Worm (Caenorhabditis elegans) whole organism, L1 larva: Measurements from ENCODE around the gene F23B2.7.

Experiments
- C34B4.2 ChIP-seq: sonication (generic microtip); optimal IDR thresholded peaks from 2 replicates; lab custom pipeline; 2017; ENCODE audit warnings: mild to moderate bottlenecking, missing genetic modification characterization, missing compliant biosample characterization
- Y116A8C.19 ChIP-seq: sonication (generic microtip); optimal IDR thresholded peaks from 2 replicates; lab custom pipeline; 2016; ENCODE audit warnings: missing compliant biosample characterization, missing genetic modification characterization, borderline replicate concordance
- aly-2 ChIP-seq: fragments of 150-350 bp; optimal IDR thresholded peaks from 2 replicates; lab custom pipeline; 2014; ENCODE audit warnings: missing biosample characterization, missing genetic modification characterization
- blmp-1 ChIP-seq: fragments of 150-350 bp; optimal IDR thresholded peaks from 2 replicates; lab custom pipeline; 2014; ENCODE audit warnings: missing biosample characterization, missing genetic modification characterization
- ceh-82 ChIP-seq, 3 experiments: fragments of 150-350 bp in 1 of 3; sonication (generic microtip) in 2 of 3; optimal IDR thresholded peaks; 2 replicates each; lab custom pipeline; 2014 to 2017; ENCODE audit warnings: missing biosample characterization in 3 of 3, missing genetic modification characterization in 3 of 3
- ceh-88 ChIP-seq: fragments of 200-800 bp; sonication (Bioruptor generic); IDR thresholded peaks from 2 replicates; pipeline ENCODE4 v1.3.6; 2022; ENCODE audit warnings: missing genetic modification characterization, missing compliant biosample characterization
- efl-1 ChIP-seq, 4 experiments: fragments of 150-350 bp; optimal IDR thresholded peaks in 3 of 4; peaks in 1 of 4; 1 replicate in 1 of 4; 2 replicates in 3 of 4; lab custom pipeline; 2014; ENCODE audit warnings: missing biosample characterization in 2 of 4, missing genetic modification characterization in 2 of 4, missing genetic modification reagents in 2 of 4
- egl-27 ChIP-seq, 2 experiments: fragments of 150-350 bp in 1 of 2; sonication (generic microtip); optimal IDR thresholded peaks; 3 replicates each; lab custom pipeline; 2017 to 2018; ENCODE audit warnings: missing biosample characterization in 2 of 2, missing genetic modification characterization in 2 of 2, missing genetic modification reagents in 2 of 2
- elt-2 ChIP-seq: sonication (generic microtip); optimal IDR thresholded peaks from 2 replicates; lab custom pipeline; 2016; ENCODE audit warnings: missing genetic modification characterization, mild to moderate bottlenecking, inconsistent platforms, missing compliant biosample characterization, missing genetic modification reagents
- elt-3 ChIP-seq, 6 experiments: fragments of 150-350 bp in 1 of 6; sonication (generic microtip); optimal IDR thresholded peaks; 2 replicates each; lab custom pipeline; 2017 to 2018; ENCODE audit warnings: missing biosample characterization in 6 of 6, missing genetic modification characterization in 6 of 6, inconsistent platforms in 1 of 6
- ets-5 ChIP-seq: fragments of 200-800 bp; sonication (Bioruptor generic); IDR thresholded peaks from 2 replicates; pipeline ENCODE4 v1.3.6; 2022; ENCODE audit warnings: missing genetic modification characterization, missing compliant biosample characterization
- fkh-10 ChIP-seq: sonication (generic microtip); optimal IDR thresholded peaks from 2 replicates; lab custom pipeline; 2017; ENCODE audit warnings: missing biosample characterization, missing genetic modification reagents, missing genetic modification characterization
- fkh-4 ChIP-seq: sonication (generic microtip); optimal IDR thresholded peaks from 2 replicates; lab custom pipeline; 2016; ENCODE audit warnings: missing compliant biosample characterization, missing genetic modification characterization, borderline replicate concordance
- grh-1 ChIP-seq: fragments of 200-800 bp; sonication (Bioruptor generic); IDR thresholded peaks from 2 replicates; pipeline ENCODE4 v1.3.6; 2022; ENCODE audit warnings: missing genetic modification reagents, missing genetic modification characterization, missing compliant biosample characterization
- hlh-17 ChIP-seq: fragments of 200-800 bp; sonication (Bioruptor generic); optimal IDR thresholded peaks from 2 replicates; lab custom pipeline; 2018; ENCODE audit warnings: missing genetic modification characterization, mild to moderate bottlenecking, missing compliant biosample characterization, moderate library complexity, borderline replicate concordance
- hpl-2 ChIP-seq: fragments of 150-350 bp; optimal IDR thresholded peaks from 2 replicates; lab custom pipeline; 2014; ENCODE audit warnings: missing biosample characterization, missing genetic modification reagents, missing genetic modification characterization
- irx-1 ChIP-seq: sonication (generic microtip); optimal IDR thresholded peaks from 2 replicates; lab custom pipeline; 2016; ENCODE audit warnings: missing genetic modification characterization, missing compliant biosample characterization
- jun-1 ChIP-seq: fragments of 150-350 bp; optimal IDR thresholded peaks from 2 replicates; lab custom pipeline; 2014; ENCODE audit warnings: missing biosample characterization, missing genetic modification reagents, missing genetic modification characterization
- lin-14 ChIP-seq: fragments of 200-800 bp; sonication (Bioruptor generic); optimal IDR thresholded peaks from 2 replicates; lab custom pipeline; 2018; ENCODE audit warnings: mild to moderate bottlenecking, missing genetic modification characterization, moderate library complexity, missing compliant biosample characterization
- lin-39 ChIP-seq: fragments of 150-350 bp; optimal IDR thresholded peaks from 2 replicates; lab custom pipeline; 2014; ENCODE audit warnings: missing biosample characterization, missing genetic modification reagents, missing genetic modification characterization
- lir-3 ChIP-seq: sonication (generic microtip); optimal IDR thresholded peaks from 2 replicates; lab custom pipeline; 2016; ENCODE audit warnings: mild to moderate bottlenecking, missing genetic modification characterization, moderate library complexity, missing compliant biosample characterization; ENCODE audit not compliant: poor library complexity
- mdl-1 ChIP-seq, 2 experiments: fragments of 150-350 bp; optimal IDR thresholded peaks; 2 replicates each; lab custom pipeline; 2014 to 2017; ENCODE audit warnings: missing biosample characterization in 2 of 2, missing genetic modification characterization in 2 of 2, inconsistent platforms in 1 of 2
- mep-1 ChIP-seq: fragments of 150-350 bp; optimal IDR thresholded peaks from 2 replicates; lab custom pipeline; 2014; ENCODE audit warnings: missing biosample characterization, missing genetic modification characterization
- nhr-11 ChIP-seq: fragments of 150-350 bp; optimal IDR thresholded peaks from 2 replicates; lab custom pipeline; 2014; ENCODE audit warnings: missing biosample characterization, missing genetic modification characterization
- nhr-20 ChIP-seq: sonication (generic microtip); optimal IDR thresholded peaks from 2 replicates; lab custom pipeline; 2016; ENCODE audit warnings: mild to moderate bottlenecking, missing genetic modification characterization, missing compliant biosample characterization
- nhr-237 ChIP-seq: fragments of 150-350 bp; optimal IDR thresholded peaks from 2 replicates; lab custom pipeline; 2014; ENCODE audit warnings: missing biosample characterization, missing genetic modification characterization
- nhr-28 ChIP-seq: fragments of 150-350 bp; optimal IDR thresholded peaks from 2 replicates; lab custom pipeline; 2014; ENCODE audit warnings: missing biosample characterization, missing genetic modification characterization
- nhr-47 ChIP-seq: sonication (generic microtip); optimal IDR thresholded peaks from 2 replicates; lab custom pipeline; 2016; ENCODE audit warnings: mild to moderate bottlenecking, missing genetic modification characterization, moderate library complexity, missing compliant biosample characterization
- nhr-71 ChIP-seq: sonication (generic microtip); optimal IDR thresholded peaks from 2 replicates; lab custom pipeline; 2016; ENCODE audit warnings: mild to moderate bottlenecking, missing genetic modification characterization, moderate library complexity, missing compliant biosample characterization
- nhr-77 ChIP-seq: fragments of 150-350 bp; optimal IDR thresholded peaks from 2 replicates; lab custom pipeline; 2014; ENCODE audit warnings: missing biosample characterization, missing genetic modification characterization
- nhr-90 ChIP-seq: sonication (generic microtip); optimal IDR thresholded peaks from 2 replicates; lab custom pipeline; 2016; ENCODE audit warnings: mild to moderate bottlenecking, missing genetic modification characterization, missing compliant biosample characterization; ENCODE audit not compliant: poor library complexity
- pqm-1 ChIP-seq: sonication (generic microtip); optimal IDR thresholded peaks from 3 replicates; lab custom pipeline; 2017; ENCODE audit warnings: missing biosample characterization, missing genetic modification characterization
- rnt-1 ChIP-seq: sonication (generic microtip); optimal IDR thresholded peaks from 2 replicates; lab custom pipeline; 2016; ENCODE audit warnings: mild to moderate bottlenecking, missing genetic modification characterization, moderate library complexity, missing compliant biosample characterization
- snpc-4 ChIP-seq: fragments of 150-350 bp; optimal IDR thresholded peaks from 2 replicates; lab custom pipeline; 2014; ENCODE audit warnings: missing biosample characterization, missing genetic modification characterization
- sup-37 ChIP-seq: fragments of 200-800 bp; sonication (Bioruptor generic); optimal IDR thresholded peaks from 2 replicates; lab custom pipeline; 2018; ENCODE audit warnings: mild to moderate bottlenecking, missing genetic modification characterization, missing compliant biosample characterization
- swsn-7 ChIP-seq: sonication (generic microtip); optimal IDR thresholded peaks from 2 replicates; lab custom pipeline; 2016; ENCODE audit warnings: missing genetic modification characterization, missing compliant biosample characterization
- tbx-2 ChIP-seq: sonication (generic microtip); optimal IDR thresholded peaks from 2 replicates; lab custom pipeline; 2016; ENCODE audit warnings: missing genetic modification characterization, missing compliant biosample characterization
- unc-30 ChIP-seq: sonication (generic microtip); optimal IDR thresholded peaks from 2 replicates; lab custom pipeline; 2017; ENCODE audit warnings: missing biosample characterization, missing genetic modification characterization
- unc-86 ChIP-seq: sonication (generic microtip); optimal IDR thresholded peaks from 2 replicates; lab custom pipeline; 2016; ENCODE audit warnings: missing genetic modification characterization, missing compliant biosample characterization
- zag-1 ChIP-seq: fragments of 150-350 bp; optimal IDR thresholded peaks from 2 replicates; lab custom pipeline; 2014; ENCODE audit warnings: missing biosample characterization, missing genetic modification characterization

F23B2.7 gene

DNA sequence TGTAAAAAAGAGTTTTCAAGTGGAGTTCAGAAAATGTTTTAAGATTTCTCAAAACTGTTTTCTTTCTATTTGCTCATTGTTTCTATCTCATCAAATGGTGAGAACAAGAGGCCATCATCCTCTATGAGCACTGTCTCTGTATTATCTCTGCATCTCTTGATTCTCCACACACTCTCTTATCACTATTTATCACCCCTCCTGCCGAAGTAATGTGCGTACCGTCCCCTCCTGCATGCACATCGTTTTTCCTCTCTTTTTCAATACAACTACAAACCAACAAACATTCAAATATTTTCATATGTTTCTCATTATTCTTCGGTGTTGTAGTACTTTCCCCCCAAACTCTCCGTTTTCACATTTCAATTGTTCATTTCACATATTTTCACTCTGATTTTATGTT is 33.8 kb upstream of the F23B2.7 start:
- peak; percentile 46 for TF ChIP-seq elt-2 (tag; lab: Kevin White, UChicago)
- no peak for TF ChIP-seq irx-1 (tag; lab: Kevin White, UChicago)
- no peak for TF ChIP-seq efl-1 (optimal IDR thresholded peaks at IDR 0.05; lab: Kevin White, UChicago)
- TF ChIP-seq efl-1 (GFP tag; optimal IDR thresholded peaks at IDR 0.05 in 1 of 2; lab: Kevin White, UChicago), result peak in 1 of 2 experiments; percentile 46
- no peak for TF ChIP-seq zag-1 (tag; lab: Kevin White, UChicago)
- TF ChIP-seq, all 84 proteins: peak for 2

DNA sequence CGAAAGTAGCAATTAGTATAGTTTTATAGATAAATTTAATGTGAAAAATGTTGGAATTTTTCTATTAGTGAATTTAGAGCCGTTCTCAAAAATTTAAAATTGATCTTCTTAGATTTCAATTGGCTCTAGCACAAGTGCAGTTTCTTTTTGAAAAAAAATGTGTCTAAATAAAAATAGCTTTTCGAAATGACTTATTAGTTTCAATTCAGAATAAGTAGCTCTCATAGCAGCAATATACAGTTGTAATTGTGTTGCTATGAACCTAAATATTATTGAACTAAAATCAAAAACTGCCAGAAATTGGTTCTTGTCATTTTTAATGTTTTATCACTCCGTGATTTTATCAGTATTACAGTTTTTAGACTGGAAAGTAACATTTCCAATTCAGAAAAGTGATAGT is 32.6 kb upstream of the F23B2.7 start:
- TF ChIP-seq jun-1 (tag; lab: Kevin White, UChicago) (no peak), pqm-1 (no peak)

DNA sequence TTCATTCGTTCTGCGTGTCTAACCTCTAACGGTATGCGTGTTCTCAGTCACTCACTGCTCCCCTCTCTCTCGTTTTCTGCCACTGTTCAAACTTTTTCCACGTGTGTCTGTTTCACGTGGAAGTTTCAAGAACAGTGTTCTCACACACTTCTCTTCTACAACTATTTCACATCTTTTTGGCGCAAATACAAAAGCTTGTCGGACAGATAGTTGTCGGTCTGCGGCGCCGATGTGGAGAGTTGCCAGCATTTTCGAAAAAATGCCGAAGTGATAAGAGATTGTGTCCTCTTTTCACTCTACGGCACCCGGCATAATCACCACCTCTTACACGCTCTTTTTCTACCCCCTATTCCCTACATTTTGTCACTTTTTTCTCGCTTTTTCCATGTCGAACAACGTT is 31.9 kb upstream of the F23B2.7 start:
- TF ChIP-seq blmp-1 (tag; lab: Kevin White, UChicago) (no peak), nhr-77 (tag; lab: Kevin White, UChicago) (no peak), grh-1 (GFP tag; lab: Robert Waterston, UW) (no peak), efl-1 (optimal IDR thresholded peaks at IDR 0.05; lab: Kevin White, UChicago) (no peak), efl-1 (GFP tag; optimal IDR thresholded peaks at IDR 0.05 in 1 of 2; lab: Kevin White, UChicago) (peak in 1 of 2 experiments; percentile 42), elt-2 (tag; lab: Kevin White, UChicago) (peak; percentile 41), mdl-1 (tag; optimal IDR thresholded peaks at IDR 0.05; lab: Kevin White, UChicago) (no peak), lir-3 (tag; lab: Kevin White, UChicago) (no peak), ceh-88 (GFP tag; lab: Robert Waterston, UW) (no peak), C34B4.2 (no peak), hpl-2 (GFP tag; lab: Kevin White, UChicago) (no peak), swsn-7 (tag; lab: Kevin White, UChicago) (no peak), lin-14 (GFP tag; lab: Kevin White, UChicago) (no peak)

DNA sequence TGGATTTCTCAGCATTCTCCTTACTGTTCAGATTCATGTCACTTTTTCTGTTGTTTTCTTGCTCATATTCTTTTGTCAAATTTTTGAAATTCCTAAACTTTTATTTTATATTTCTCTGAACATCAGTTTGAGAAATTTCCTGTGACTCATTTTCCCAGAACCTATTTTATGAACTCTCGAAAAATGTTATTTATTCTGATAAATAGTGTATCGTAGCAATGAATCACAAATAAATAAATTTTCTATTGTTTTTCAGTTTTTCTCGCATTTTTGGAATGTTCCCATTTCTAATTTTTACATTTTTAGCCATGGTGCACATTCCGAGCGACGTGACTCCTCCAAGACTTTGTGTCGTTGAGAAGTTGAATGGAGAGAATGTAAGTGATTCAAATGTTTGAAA is 31.5 kb upstream of the F23B2.7 start, which contains the start of gene nrfl-1:
Gene nrfl-1 (plus strand): TSS at position 301 of the 400 bp plus-strand sequence.
- no peak for TF ChIP-seq mep-1 (tag; lab: Kevin White, UChicago)
- TF ChIP-seq hlh-17 (GFP tag; lab: Kevin White, UChicago), result no peak
- TF ChIP-seq nhr-11 (tag; lab: Kevin White, UChicago), result no peak
- TF ChIP-seq unc-30 (tag; lab: Kevin White, UChicago), result no peak
- no peak for TF ChIP-seq ets-5 (GFP tag; lab: Robert Waterston, UW)
- TF ChIP-seq nhr-47 (tag; lab: Kevin White, UChicago), result no peak
- no peak for TF ChIP-seq Y116A8C.19 (tag; lab: Kevin White, UChicago)
- no peak for TF ChIP-seq jun-1 (tag; lab: Kevin White, UChicago)
- no peak for TF ChIP-seq irx-1 (tag; lab: Kevin White, UChicago)
- no peak for TF ChIP-seq snpc-4 (tag; lab: Kevin White, UChicago)
- TF ChIP-seq elt-3 (tag; optimal IDR thresholded peaks at IDR 0.05; lab: Kevin White, UChicago), result no peak
- no peak for TF ChIP-seq C34B4.2
- TF ChIP-seq sup-37 (GFP tag; lab: Kevin White, UChicago), result no peak
- no peak for TF ChIP-seq elt-2 (tag; lab: Kevin White, UChicago)
- no peak for TF ChIP-seq nhr-71 (tag; lab: Kevin White, UChicago)

DNA sequence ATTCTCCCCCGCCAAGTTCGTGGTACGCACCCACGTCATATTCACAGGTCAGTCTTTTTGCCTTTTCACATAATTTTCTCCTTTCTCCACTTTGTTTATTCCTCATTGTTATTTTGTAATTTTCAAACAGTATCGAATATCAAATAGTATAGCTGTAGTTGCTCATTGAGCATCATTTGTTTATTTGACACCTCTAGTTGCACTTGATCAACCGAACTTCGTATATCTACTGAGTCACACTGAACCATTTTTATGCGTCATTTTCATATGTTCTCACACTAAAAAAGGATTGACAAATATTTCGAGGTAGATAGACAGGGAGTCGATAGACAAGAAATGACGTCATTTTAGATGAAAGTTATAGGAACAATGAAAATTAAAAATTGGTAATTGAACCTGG is 30.1 kb upstream of the F23B2.7 start:
- TF ChIP-seq lin-39 (no peak), nhr-237 (tag; lab: Kevin White, UChicago) (no peak), fkh-10 (GFP tag; lab: Kevin White, UChicago) (no peak), irx-1 (tag; lab: Kevin White, UChicago) (no peak)

DNA sequence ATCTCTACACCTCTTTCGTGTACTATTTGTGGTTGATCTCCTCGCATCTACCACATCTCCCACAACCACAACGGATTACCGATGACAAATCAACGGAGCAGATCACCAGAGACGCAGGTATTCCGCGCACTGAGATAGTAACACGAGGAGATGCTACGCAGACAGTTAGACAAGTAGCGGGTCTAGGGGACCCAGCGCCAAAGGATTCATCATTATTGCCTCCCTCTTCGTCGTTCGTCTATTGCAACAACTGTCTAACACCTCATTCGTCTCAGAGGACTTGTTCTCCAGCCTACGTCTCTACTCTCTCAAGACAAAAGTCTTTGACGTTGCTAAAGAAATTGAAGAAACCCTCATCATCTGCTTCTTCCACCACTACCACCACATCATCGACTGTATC is 28.7 kb upstream of the F23B2.7 start:
- no peak for TF ChIP-seq hlh-17 (GFP tag; lab: Kevin White, UChicago)
- no peak for TF ChIP-seq fkh-4 (tag; lab: Kevin White, UChicago)
- no peak for TF ChIP-seq nhr-11 (tag; lab: Kevin White, UChicago)
- peak; percentile 57 for TF ChIP-seq rnt-1 (tag; lab: Kevin White, UChicago)
- no peak for TF ChIP-seq elt-2 (tag; lab: Kevin White, UChicago)
- TF ChIP-seq egl-27 (tag; optimal IDR thresholded peaks at IDR 0.05; lab: Kevin White, UChicago), result no peak
- peak in 1 of 2 experiments; percentile 74 for TF ChIP-seq mdl-1 (tag; optimal IDR thresholded peaks at IDR 0.05; lab: Kevin White, UChicago)
- no peak for TF ChIP-seq pqm-1
- TF ChIP-seq efl-1 (optimal IDR thresholded peaks at IDR 0.05; lab: Kevin White, UChicago), result peak; percentile 56 to 65
- no peak for TF ChIP-seq efl-1 (GFP tag; optimal IDR thresholded peaks at IDR 0.05 in 1 of 2; lab: Kevin White, UChicago)
- peak; percentile 57 for TF ChIP-seq tbx-2 (tag; lab: Kevin White, UChicago)
- peak; percentile 41 for TF ChIP-seq nhr-90 (tag; lab: Kevin White, UChicago)
- peak; percentile 40 for TF ChIP-seq nhr-47 (tag; lab: Kevin White, UChicago)
- no peak for TF ChIP-seq nhr-28 (tag; lab: Kevin White, UChicago)
- no peak for TF ChIP-seq unc-86
- peak; percentile 64 for TF ChIP-seq nhr-20 (tag; lab: Kevin White, UChicago)
- no peak for TF ChIP-seq aly-2
- TF ChIP-seq ceh-82 (tag; optimal IDR thresholded peaks at IDR 0.05; lab: Kevin White, UChicago), result peak in 2 of 3 experiments; percentile 8 to 25
